Fruit fly (Drosophila melanogaster) whole organism, embryonic: ENCODE data around the gene CG14340.
A peak's percentile ranks its signal among the peaks of the same experiment; 100 is the strongest.

Source experiments
- Awh ChIP-seq: fragments of 200-800 bp; sonication (Bioruptor generic); IDR thresholded peaks from 2 replicates; pipeline ENCODE4, ENCODE4 v1.3.6; 2022; ENCODE audit warnings: missing biosample characterization, missing genetic modification characterization
- CG10267 ChIP-seq: fragments of 200-800 bp; sonication (Bioruptor generic); optimal IDR thresholded peaks from 2 replicates; lab custom pipeline; 2018; ENCODE audit warnings: missing biosample characterization, mild to moderate bottlenecking, missing genetic modification characterization, moderate library complexity
- CG10431 ChIP-seq: fragments of 200-800 bp; sonication (Bioruptor generic); optimal IDR thresholded peaks from 3 replicates; lab custom pipeline; 2018; ENCODE audit warnings: missing biosample characterization, mild to moderate bottlenecking, missing genetic modification characterization
- CG10565 ChIP-seq: fragments of 200-800 bp; sonication (Bioruptor generic); optimal IDR thresholded peaks from 3 replicates; lab custom pipeline; 2016; ENCODE audit warnings: missing biosample characterization, mild to moderate bottlenecking, missing genetic modification characterization
- CG11247 ChIP-seq: fragments of 200-800 bp; sonication (Bioruptor generic); IDR thresholded peaks from 2 replicates; pipeline ENCODE4 v1.3.6; 2022; ENCODE audit warnings: missing biosample characterization, missing genetic modification characterization
- CG11398 ChIP-seq: fragments of 200-800 bp; sonication (Bioruptor generic); optimal IDR thresholded peaks from 2 replicates; lab custom pipeline; 2016; ENCODE audit warnings: missing biosample characterization, missing genetic modification characterization
- CG12155 ChIP-seq: fragments of 200-800 bp; sonication (Bioruptor generic); optimal IDR thresholded peaks from 3 replicates; lab custom pipeline; 2016; ENCODE audit warnings: missing biosample characterization, missing genetic modification characterization
- CG13894 ChIP-seq: fragments of 200-800 bp; sonication (Bioruptor generic); optimal IDR thresholded peaks from 3 replicates; lab custom pipeline; 2018; ENCODE audit warnings: missing biosample characterization, mild to moderate bottlenecking, missing genetic modification characterization, moderate library complexity
- CG16863 ChIP-seq: fragments of 200-800 bp; sonication (Bioruptor generic); optimal IDR thresholded peaks from 3 replicates; lab custom pipeline; 2016; ENCODE audit warnings: missing biosample characterization, missing genetic modification characterization
- CG17186 ChIP-seq: fragments of 200-800 bp; sonication (Bioruptor generic); optimal IDR thresholded peaks from 3 replicates; lab custom pipeline; 2017; ENCODE audit warnings: missing biosample characterization, missing genetic modification reagents, missing genetic modification characterization
- CG17328 ChIP-seq: fragments of 200-800 bp; sonication (Bioruptor generic); IDR thresholded peaks from 2 replicates; pipeline ENCODE4 v1.3.6; 2022; ENCODE audit warnings: missing biosample characterization, missing genetic modification characterization
- CG17361 ChIP-seq: fragments of 200-800 bp; sonication (Bioruptor generic); IDR thresholded peaks from 3 replicates; pipeline ENCODE4 v1.3.6; 2022; ENCODE audit warnings: missing biosample characterization, missing genetic modification characterization
- CG17802 ChIP-seq: fragments of 200-800 bp; sonication (Bioruptor generic); optimal IDR thresholded peaks from 2 replicates; lab custom pipeline; 2018; ENCODE audit warnings: missing biosample characterization, mild to moderate bottlenecking, missing genetic modification characterization, moderate library complexity
- CG18476 ChIP-seq: fragments of 200-800 bp; sonication (Bioruptor generic); optimal IDR thresholded peaks from 2 replicates; lab custom pipeline; 2016; ENCODE audit warnings: missing biosample characterization, mild to moderate bottlenecking, missing genetic modification characterization
- CG2202 ChIP-seq: fragments of 200-800 bp; sonication (Bioruptor generic); optimal IDR thresholded peaks from 2 replicates; lab custom pipeline; 2018; ENCODE audit warnings: missing biosample characterization, mild to moderate bottlenecking, missing genetic modification characterization
- CG31365 ChIP-seq: fragments of 200-800 bp; sonication (Bioruptor generic); optimal IDR thresholded peaks from 2 replicates; lab custom pipeline; 2018; ENCODE audit warnings: missing biosample characterization, mild to moderate bottlenecking, missing genetic modification characterization
- CG4328 ChIP-seq: fragments of 200-800 bp; sonication (Bioruptor generic); optimal IDR thresholded peaks from 3 replicates; lab custom pipeline; 2017; ENCODE audit warnings: missing biosample characterization, missing genetic modification reagents, missing genetic modification characterization
- CG4424 ChIP-seq: fragments of 200-800 bp; sonication (Bioruptor generic); optimal IDR thresholded peaks from 3 replicates; lab custom pipeline; 2016; ENCODE audit warnings: missing biosample characterization, missing genetic modification characterization
- CG7357 ChIP-seq: fragments of 200-800 bp; sonication (Bioruptor generic); IDR thresholded peaks from 3 replicates; pipeline ENCODE4 v1.3.6; 2022; ENCODE audit warnings: missing biosample characterization, missing genetic modification characterization
- CG8290 ChIP-seq, 3 experiments: fragments of 200-800 bp; sonication (Bioruptor generic); optimal IDR thresholded peaks; 2 replicates each; lab custom pipeline; 2016 to 2019; ENCODE audit warnings: missing biosample characterization in 3 of 3, missing genetic modification characterization in 3 of 3, mild to moderate bottlenecking in 2 of 3, moderate library complexity in 1 of 3
- CTCF ChIP-seq: fragments of 200-800 bp; sonication (Bioruptor generic); optimal IDR thresholded peaks from 2 replicates; lab custom pipeline; 2017; ENCODE audit warnings: missing biosample characterization, mild to moderate bottlenecking, missing genetic modification characterization, moderate library complexity
- CkIIα-i1 ChIP-seq: fragments of 200-800 bp; sonication (Bioruptor generic); IDR thresholded peaks from 2 replicates; pipeline ENCODE4 v1.3.6; 2022; ENCODE audit warnings: missing biosample characterization, missing genetic modification characterization
- Doc2 ChIP-seq: fragments of 200-800 bp; sonication (Bioruptor generic); IDR thresholded peaks from 2 replicates; pipeline ENCODE4 v1.3.6; 2022; ENCODE audit warnings: missing biosample characterization, missing genetic modification characterization
- Ets65A ChIP-seq: fragments of 200-800 bp; sonication (Bioruptor generic); peaks from one replicate; lab custom pipeline; 2016; ENCODE audit warnings: missing biosample characterization, missing genetic modification characterization
- Fer1 ChIP-seq: fragments of 200-800 bp; sonication (Bioruptor generic); optimal IDR thresholded peaks from 2 replicates; lab custom pipeline; 2017; ENCODE audit warnings: missing biosample characterization, mild to moderate bottlenecking, missing genetic modification characterization
- H15 ChIP-seq: fragments of 200-800 bp; sonication (Bioruptor generic); IDR thresholded peaks from 3 replicates; pipeline ENCODE4 v1.3.6; 2022; ENCODE audit warnings: missing biosample characterization, missing genetic modification characterization
- Hr3 ChIP-seq: fragments of 200-800 bp; sonication (Bioruptor generic); optimal IDR thresholded peaks from 3 replicates; lab custom pipeline; 2016; ENCODE audit warnings: missing biosample characterization, missing genetic modification characterization
- Max ChIP-seq: fragments of 200-800 bp; sonication (Bioruptor generic); optimal IDR thresholded peaks from 2 replicates; lab custom pipeline; 2016; ENCODE audit warnings: missing biosample characterization, mild to moderate bottlenecking, missing genetic modification characterization
- Ravus ChIP-seq: fragments of 200-800 bp; sonication (Bioruptor generic); IDR thresholded peaks from 2 replicates; pipeline ENCODE4 v1.3.6; 2022; ENCODE audit warnings: missing biosample characterization, missing genetic modification characterization
- Sox100B ChIP-seq: fragments of 200-800 bp; sonication (Bioruptor generic); optimal IDR thresholded peaks from 3 replicates; lab custom pipeline; 2018; ENCODE audit warnings: missing biosample characterization, mild to moderate bottlenecking, missing genetic modification characterization
- al ChIP-seq: fragments of 200-800 bp; sonication (Bioruptor generic); IDR thresholded peaks from 2 replicates; pipeline ENCODE4 v1.3.6; 2022; ENCODE audit warnings: missing biosample characterization, missing genetic modification characterization
- az2 ChIP-seq: fragments of 200-800 bp; sonication (Bioruptor generic); optimal IDR thresholded peaks from 3 replicates; lab custom pipeline; 2016; ENCODE audit warnings: missing biosample characterization, missing genetic modification characterization
- chif ChIP-seq, 2 experiments: fragments of 200-800 bp; sonication (Bioruptor generic); optimal IDR thresholded peaks; 3 replicates each; lab custom pipeline; 2016; ENCODE audit warnings: missing biosample characterization in 2 of 2, missing genetic modification characterization in 2 of 2
- chinmo ChIP-seq: fragments of 200-800 bp; sonication (Bioruptor generic); IDR thresholded peaks from 4 replicates; pipeline ENCODE4 v1.3.6; 2022; ENCODE audit warnings: missing biosample characterization, missing genetic modification characterization; ENCODE audit not compliant: partially characterized antibody
- ci ChIP-seq: fragments of 200-800 bp; sonication (Bioruptor generic); IDR thresholded peaks from 3 replicates; pipeline ENCODE4 v1.3.6; 2022; ENCODE audit warnings: missing biosample characterization, missing genetic modification characterization
- dimm ChIP-seq: fragments of 200-800 bp; sonication (Bioruptor generic); IDR thresholded peaks from 2 replicates; pipeline ENCODE4 v1.3.6; 2022; ENCODE audit warnings: missing biosample characterization, missing genetic modification characterization
- dmrt99B ChIP-seq: fragments of 200-800 bp; sonication (Bioruptor generic); optimal IDR thresholded peaks from 2 replicates; lab custom pipeline; 2018; ENCODE audit warnings: missing biosample characterization, mild to moderate bottlenecking, missing genetic modification characterization, moderate library complexity
- dpn ChIP-seq, 2 experiments: fragments of 200-800 bp; sonication (Bioruptor generic); optimal IDR thresholded peaks; 3 replicates each; lab custom pipeline; 2016; ENCODE audit warnings: missing biosample characterization in 2 of 2, missing genetic modification characterization in 2 of 2
- nerfin-1 ChIP-seq: fragments of 200-800 bp; sonication (Bioruptor generic); optimal IDR thresholded peaks from 3 replicates; lab custom pipeline; 2019; ENCODE audit warnings: missing biosample characterization, mild to moderate bottlenecking, missing genetic modification characterization, moderate library complexity
- peb ChIP-seq: fragments of 200-800 bp; sonication (Bioruptor generic); IDR thresholded peaks from 2 replicates; pipeline ENCODE4 v1.3.6; 2022; ENCODE audit warnings: missing biosample characterization, missing genetic modification characterization
- ranshi ChIP-seq: fragments of 200-800 bp; sonication (Bioruptor generic); IDR thresholded peaks from 2 replicates; pipeline ENCODE4 v1.3.6; 2022; ENCODE audit warnings: missing biosample characterization, missing genetic modification characterization
- repo ChIP-seq: fragments of 200-800 bp; sonication (Bioruptor generic); optimal IDR thresholded peaks from 2 replicates; lab custom pipeline; 2016; ENCODE audit warnings: missing biosample characterization, missing genetic modification characterization
- sd ChIP-seq: fragments of 200-800 bp; sonication (Bioruptor generic); optimal IDR thresholded peaks from 3 replicates; lab custom pipeline; 2018; ENCODE audit warnings: missing biosample characterization, mild to moderate bottlenecking, missing genetic modification characterization, moderate library complexity
- sens ChIP-seq: fragments of 200-800 bp; sonication (Bioruptor generic); peaks from one replicate; lab custom pipeline; 2016; ENCODE audit warnings: missing biosample characterization, missing genetic modification characterization
- shn ChIP-seq: fragments of 200-800 bp; sonication (Bioruptor generic); optimal IDR thresholded peaks from 3 replicates; lab custom pipeline; 2016; ENCODE audit warnings: missing biosample characterization, missing genetic modification characterization
- sug ChIP-seq: fragments of 200-800 bp; optimal IDR thresholded peaks from 2 replicates; lab custom pipeline; 2019; ENCODE audit warnings: missing biosample characterization, mild to moderate bottlenecking, missing genetic modification characterization, moderate library complexity
- tin ChIP-seq: fragments of 200-800 bp; sonication (Bioruptor generic); optimal IDR thresholded peaks from 3 replicates; lab custom pipeline; 2016; ENCODE audit warnings: missing biosample characterization, missing genetic modification characterization

The CG14340 gene

dm6 chr2L:1121942-1122710 is 9.4 kb downstream of the CG14340 start (continued):
- no peak for TF ChIP-seq shn
- peak; percentile 68 for TF ChIP-seq sens (GFP tag; lab: Kevin White, UChicago)
- peak; percentile 9 for TF ChIP-seq sug (tag; lab: Kevin White, UChicago)
- 0 out of 3 replicates have a peak, but pooled peaks have one; percentile 32 for TF ChIP-seq CG17361 (GFP tag; lab: Robert Waterston, UW)
- TF ChIP-seq Doc2 (GFP tag; lab: Robert Waterston, UW): no peak
- TF ChIP-seq CG16863 (GFP tag; lab: Kevin White, UChicago): peak; percentile 0
- TF ChIP-seq Sox100B: peak; percentile 30
- TF ChIP-seq CG8290 (GFP tag; optimal IDR thresholded peaks at IDR 0.05; lab: Kevin White, UChicago): no peak
- peak in 1 of 2 experiments; percentile 2 for TF ChIP-seq CG8290 (tag; optimal IDR thresholded peaks at IDR 0.05; lab: Kevin White, UChicago)
- no peak for TF ChIP-seq CG12155 (GFP tag; lab: Kevin White, UChicago)
- TF ChIP-seq chinmo (GFP tag; lab: Robert Waterston, UW): peak; percentile 87; the same call in 2 of the 4 replicates

dm6 chr2L:1122711-1122960 is 9.9 kb downstream of the CG14340 start:
- no peak for TF ChIP-seq CG2202
- TF ChIP-seq Ets65A (GFP tag; lab: Kevin White, UChicago): peak; percentile 61
- peak; percentile 80 for TF ChIP-seq sd (tag; lab: Kevin White, UChicago)
- peak; percentile 37 for TF ChIP-seq CG13894
- no peak for TF ChIP-seq ci (GFP tag; lab: Robert Waterston, UW)
- TF ChIP-seq CTCF (GFP tag; lab: Kevin White, UChicago): no peak

- TF ChIP-seq tin (GFP tag; lab: Kevin White, UChicago): no peak
- TF ChIP-seq CG12155 (GFP tag; lab: Kevin White, UChicago): no peak
- peak; percentile 7 for TF ChIP-seq CG17186
- TF ChIP-seq CkIIα-i1 (GFP tag; lab: Robert Waterston, UW): no peak
- peak; percentile 30; the same call in 1 of the 2 replicates for TF ChIP-seq peb (GFP tag; lab: Robert Waterston, UW)
- peak; percentile 68 for TF ChIP-seq nerfin-1 (tag; lab: Kevin White, UChicago)
- TF ChIP-seq CG17328 (GFP tag; lab: Robert Waterston, UW): no peak
- TF ChIP-seq dmrt99B (tag; lab: Kevin White, UChicago): peak; percentile 44
- no peak for TF ChIP-seq al (GFP tag; lab: Robert Waterston, UW)
- TF ChIP-seq Hr3 (GFP tag; lab: Kevin White, UChicago): no peak
- no peak for TF ChIP-seq CG17802 (tag; lab: Kevin White, UChicago)
- no peak for TF ChIP-seq CG10565 (GFP tag; lab: Kevin White, UChicago)
- peak; percentile 1 for TF ChIP-seq CG31365
- no peak for TF ChIP-seq CG11247 (GFP tag; lab: Robert Waterston, UW)
- no peak for TF ChIP-seq dpn (GFP tag; optimal IDR thresholded peaks at IDR 0.05; lab: Kevin White, UChicago)
- no peak for TF ChIP-seq H15
- TF ChIP-seq CG10267: peak; percentile 30
- no peak for TF ChIP-seq CG4328 (GFP tag; lab: Kevin White, UChicago)
- TF ChIP-seq CG11398 (GFP tag; lab: Kevin White, UChicago): no peak
- TF ChIP-seq az2 (GFP tag; lab: Kevin White, UChicago): no peak
- no peak for TF ChIP-seq dimm (GFP tag; lab: Robert Waterston, UW)
- no peak for TF ChIP-seq ranshi
- no peak for TF ChIP-seq Awh (GFP tag; lab: Robert Waterston, UW)
- TF ChIP-seq chif (GFP tag; optimal IDR thresholded peaks at IDR 0.05; lab: Kevin White, UChicago): no peak
- no peak for TF ChIP-seq CG7357
- peak; percentile 11 for TF ChIP-seq CG4424 (GFP tag; lab: Kevin White, UChicago)
- TF ChIP-seq repo (GFP tag; lab: Kevin White, UChicago): no peak
- TF ChIP-seq Fer1: no peak
- peak; percentile 29 for TF ChIP-seq CG18476 (GFP tag; lab: Kevin White, UChicago)
- TF ChIP-seq Max (GFP tag; lab: Kevin White, UChicago): peak; percentile 47
- peak; percentile 33 for TF ChIP-seq CG10431 (GFP tag; lab: Kevin White, UChicago)
- no peak for TF ChIP-seq Ravus (GFP tag; lab: Robert Waterston, UW)
Observed at dm6 chr2L:1123078-1123818, 10.5 kb downstream of the CG14340 start.
